Fruit fly (Drosophila melanogaster) whole organism, embryonic: ENCODE data around the gene CG34290.

Source experiments
- ATbp ChIP-seq: fragments of 200-800 bp; sonication (Bioruptor generic); optimal IDR thresholded peaks from 2 replicates; lab custom pipeline; 2017; ENCODE audit warnings: missing biosample characterization, mild to moderate bottlenecking, missing genetic modification characterization, missing genetic modification reagents
- CG10267 ChIP-seq: fragments of 200-800 bp; sonication (Bioruptor generic); optimal IDR thresholded peaks from 2 replicates; lab custom pipeline; 2018; ENCODE audit warnings: missing biosample characterization, mild to moderate bottlenecking, missing genetic modification characterization, moderate library complexity
- CG10654 ChIP-seq: fragments of 200-800 bp; sonication (Bioruptor generic); optimal IDR thresholded peaks from 2 replicates; lab custom pipeline; 2016; ENCODE audit warnings: missing biosample characterization, missing genetic modification characterization
- CG12299 ChIP-seq: fragments of 200-800 bp; sonication (Bioruptor generic); optimal IDR thresholded peaks from 2 replicates; lab custom pipeline; 2018; ENCODE audit warnings: missing biosample characterization, mild to moderate bottlenecking, missing genetic modification characterization
- CG1233 ChIP-seq: fragments of 200-800 bp; sonication (Bioruptor generic); optimal IDR thresholded peaks from 4 replicates; lab custom pipeline; 2018; ENCODE audit warnings: missing biosample characterization, mild to moderate bottlenecking, missing genetic modification characterization
- CG12769 ChIP-seq: fragments of 200-800 bp; sonication (Bioruptor generic); optimal IDR thresholded peaks from 2 replicates; lab custom pipeline; 2019; ENCODE audit warnings: missing biosample characterization, mild to moderate bottlenecking, missing genetic modification characterization, moderate library complexity
- CG13287 ChIP-seq: fragments of 200-800 bp; sonication (Bioruptor generic); IDR thresholded peaks from 2 replicates; pipeline ENCODE4 v1.3.6; 2022; ENCODE audit warnings: missing biosample characterization, missing genetic modification characterization; ENCODE audit not compliant: partially characterized antibody
- CG14014 ChIP-seq: fragments of 200-800 bp; sonication (Bioruptor generic); IDR thresholded peaks from 2 replicates; pipeline ENCODE4 v1.3.6; 2022; ENCODE audit warnings: missing biosample characterization, missing genetic modification characterization
- CG14050 ChIP-seq: fragments of 200-800 bp; sonication (Bioruptor generic); IDR thresholded peaks from 3 replicates; pipeline ENCODE4 v1.3.6; 2022; ENCODE audit warnings: missing biosample characterization, missing genetic modification characterization
- CG16779 ChIP-seq: fragments of 200-800 bp; sonication (Bioruptor generic); IDR thresholded peaks from 2 replicates; pipeline ENCODE4 v1.3.6; 2022; ENCODE audit warnings: missing biosample characterization, missing genetic modification characterization
- CG18619 ChIP-seq: fragments of 200-800 bp; sonication (Bioruptor generic); optimal IDR thresholded peaks from 3 replicates; lab custom pipeline; 2017; ENCODE audit warnings: missing biosample characterization, mild to moderate bottlenecking, missing genetic modification characterization
- CG32532 ChIP-seq: fragments of 200-800 bp; sonication (Bioruptor generic); IDR thresholded peaks from 2 replicates; pipeline ENCODE4 v1.3.6; 2022; ENCODE audit warnings: missing biosample characterization, missing genetic modification characterization
- CG32767 ChIP-seq: fragments of 200-800 bp; sonication (Bioruptor generic); IDR thresholded peaks from 2 replicates; pipeline ENCODE4 v1.3.6; 2022; ENCODE audit warnings: missing biosample characterization, missing genetic modification characterization
- CG3407 ChIP-seq: fragments of 200-800 bp; sonication (Bioruptor generic); optimal IDR thresholded peaks from 2 replicates; lab custom pipeline; 2018; ENCODE audit warnings: missing biosample characterization, mild to moderate bottlenecking, missing genetic modification characterization
- CG34224 ChIP-seq: fragments of 200-800 bp; sonication (Bioruptor generic); IDR thresholded peaks from 3 replicates; pipeline ENCODE4 v1.3.6; 2022; ENCODE audit warnings: missing biosample characterization, missing genetic modification characterization; ENCODE audit not compliant: partially characterized antibody
- CG4617 ChIP-seq: fragments of 200-800 bp; sonication (Bioruptor generic); optimal IDR thresholded peaks from 3 replicates; lab custom pipeline; 2016; ENCODE audit warnings: missing biosample characterization, missing genetic modification characterization, borderline replicate concordance
- CG6765 ChIP-seq: fragments of 200-800 bp; sonication (Bioruptor generic); optimal IDR thresholded peaks from 3 replicates; lab custom pipeline; 2017; ENCODE audit warnings: missing biosample characterization, mild to moderate bottlenecking, missing genetic modification characterization
- CG8359 ChIP-seq: fragments of 200-800 bp; sonication (Bioruptor generic); optimal IDR thresholded peaks from 2 replicates; lab custom pipeline; 2017; ENCODE audit warnings: missing biosample characterization, mild to moderate bottlenecking, missing genetic modification characterization, borderline replicate concordance
- CG9437 ChIP-seq: fragments of 200-800 bp; sonication (Bioruptor generic); optimal IDR thresholded peaks from 2 replicates; lab custom pipeline; 2018; ENCODE audit warnings: missing biosample characterization, mild to moderate bottlenecking, missing genetic modification characterization
- CTCF ChIP-seq: fragments of 200-800 bp; sonication (Bioruptor generic); optimal IDR thresholded peaks from 2 replicates; lab custom pipeline; 2017; ENCODE audit warnings: missing biosample characterization, mild to moderate bottlenecking, missing genetic modification characterization, moderate library complexity
- Chrac-16 ChIP-seq: fragments of 200-800 bp; sonication (Bioruptor generic); optimal IDR thresholded peaks from 3 replicates; lab custom pipeline; 2016; ENCODE audit warnings: missing biosample characterization, missing genetic modification characterization
- Dip2 ChIP-seq: fragments of 200-800 bp; sonication (Bioruptor generic); IDR thresholded peaks from 2 replicates; pipeline ENCODE4 v1.3.6; 2022; ENCODE audit warnings: missing biosample characterization, missing genetic modification characterization
- Drgx ChIP-seq: fragments of 200-800 bp; sonication (Bioruptor generic); IDR thresholded peaks from 2 replicates; pipeline ENCODE4 v1.3.6; 2022; ENCODE audit warnings: missing biosample characterization, missing genetic modification characterization
- HLH3B ChIP-seq: fragments of 200-800 bp; sonication (Bioruptor generic); IDR thresholded peaks from 2 replicates; pipeline ENCODE4 v1.3.6; 2022; ENCODE audit warnings: missing biosample characterization, missing genetic modification characterization
- HLH54F ChIP-seq: fragments of 200-800 bp; sonication (Bioruptor generic); optimal IDR thresholded peaks from 3 replicates; lab custom pipeline; 2016; ENCODE audit warnings: missing biosample characterization, missing genetic modification characterization
- Nf-YA ChIP-seq: fragments of 200-800 bp; sonication (Bioruptor generic); IDR thresholded peaks from 2 replicates; pipeline ENCODE4 v1.3.6; 2022; ENCODE audit warnings: missing biosample characterization, missing genetic modification characterization
- NfI ChIP-seq: fragments of 200-800 bp; sonication (Bioruptor generic); optimal IDR thresholded peaks from 3 replicates; lab custom pipeline; 2018; ENCODE audit warnings: missing biosample characterization, mild to moderate bottlenecking, missing genetic modification characterization, moderate library complexity
- Scr ChIP-seq: fragments of 200-800 bp; sonication (Bioruptor generic); IDR thresholded peaks from 2 replicates; pipeline ENCODE4 v1.3.6; 2022; ENCODE audit warnings: missing biosample characterization, missing genetic modification characterization; ENCODE audit not compliant: partially characterized antibody
- Sry-β ChIP-seq: fragments of 200-800 bp; sonication (Bioruptor generic); optimal IDR thresholded peaks from 2 replicates; lab custom pipeline; 2018; ENCODE audit warnings: missing biosample characterization, mild to moderate bottlenecking, missing genetic modification characterization, moderate library complexity
- Xrp1 ChIP-seq: fragments of 200-800 bp; sonication (Bioruptor generic); IDR thresholded peaks from 2 replicates; pipeline ENCODE4 v1.3.6; 2022; ENCODE audit warnings: missing biosample characterization, missing genetic modification characterization
- ac ChIP-seq: fragments of 200-800 bp; sonication (Bioruptor generic); optimal IDR thresholded peaks from 3 replicates; lab custom pipeline; 2017; ENCODE audit warnings: missing biosample characterization, mild to moderate bottlenecking, missing genetic modification characterization
- ato ChIP-seq: fragments of 200-800 bp; sonication (Bioruptor generic); IDR thresholded peaks from 2 replicates; pipeline ENCODE4 v1.3.6; 2022; ENCODE audit warnings: missing biosample characterization, missing genetic modification characterization; ENCODE audit not compliant: partially characterized antibody
- bigmax ChIP-seq: fragments of 200-800 bp; sonication (Bioruptor generic); optimal IDR thresholded peaks from 2 replicates; lab custom pipeline; 2018; ENCODE audit warnings: missing biosample characterization, mild to moderate bottlenecking, missing genetic modification characterization
- btn ChIP-seq: fragments of 200-800 bp; sonication (Bioruptor generic); optimal IDR thresholded peaks from 2 replicates; lab custom pipeline; 2016; ENCODE audit warnings: missing biosample characterization, missing genetic modification characterization
- dysf ChIP-seq: fragments of 200-800 bp; sonication (Bioruptor generic); IDR thresholded peaks from 3 replicates; pipeline ENCODE4 v1.3.6; 2022; ENCODE audit warnings: missing biosample characterization, missing genetic modification characterization
- fru ChIP-seq: fragments of >200 bp; optimal IDR thresholded peaks from 2 replicates; lab custom pipeline; 2017
- gcm ChIP-seq: fragments of 200-800 bp; sonication (Bioruptor generic); optimal IDR thresholded peaks from 2 replicates; lab custom pipeline; 2019; ENCODE audit warnings: missing biosample characterization, mild to moderate bottlenecking, missing genetic modification characterization, moderate library complexity
- gt ChIP-seq: fragments of 200-800 bp; sonication (Bioruptor generic); IDR thresholded peaks from 2 replicates; pipeline ENCODE4 v1.3.6; 2022; ENCODE audit warnings: missing biosample characterization, missing genetic modification characterization
- hb ChIP-seq: fragments of 200-800 bp; sonication (Bioruptor generic); IDR thresholded peaks from 3 replicates; pipeline ENCODE4 v1.3.6; 2022; ENCODE audit warnings: missing biosample characterization, missing genetic modification characterization; ENCODE audit not compliant: partially characterized antibody
- hbn ChIP-seq: fragments of 200-800 bp; sonication (Bioruptor generic); IDR thresholded peaks from 2 replicates; pipeline ENCODE4 v1.3.6; 2022; ENCODE audit warnings: missing biosample characterization, missing genetic modification characterization; ENCODE audit not compliant: partially characterized antibody
- inv ChIP-seq: fragments of 200-800 bp; sonication (Bioruptor generic); IDR thresholded peaks from 2 replicates; pipeline ENCODE4 v1.3.6; 2022; ENCODE audit warnings: missing biosample characterization, missing genetic modification characterization; ENCODE audit not compliant: partially characterized antibody
- lola ChIP-seq, 3 experiments: fragments of >200 bp in 2 of 3; fragments of 200-800 bp in 1 of 3; sonication (Bioruptor generic) in 1 of 3; optimal IDR thresholded peaks; 2 replicates each; lab custom pipeline; 2017 to 2019; ENCODE audit warnings: missing biosample characterization in 3 of 3, missing genetic modification characterization in 3 of 3, mild to moderate bottlenecking in 1 of 3, moderate library complexity in 1 of 3
- prd ChIP-seq, 3 experiments: fragments of >200 bp in 2 of 3; fragments of 200-800 bp in 1 of 3; sonication (Bioruptor generic) in 1 of 3; optimal IDR thresholded peaks in 2 of 3; IDR thresholded peaks in 1 of 3; 2 replicates in 2 of 3; 3 replicates in 1 of 3; pipeline versions ENCODE4 v1.3.6 to Lab custom; 2017 to 2022; ENCODE audit warnings: missing biosample characterization in 1 of 3, missing genetic modification characterization in 1 of 3
- slbo ChIP-seq: fragments of 200-800 bp; sonication (Bioruptor generic); IDR thresholded peaks from 2 replicates; pipeline ENCODE4 v1.3.6; 2022; ENCODE audit warnings: missing biosample characterization, missing genetic modification characterization
- sr ChIP-seq: fragments of 200-800 bp; sonication (Bioruptor generic); IDR thresholded peaks from 3 replicates; pipeline ENCODE4 v1.3.6; 2022; ENCODE audit warnings: missing biosample characterization, missing genetic modification characterization
- ssp ChIP-seq: fragments of 200-800 bp; sonication (Bioruptor generic); IDR thresholded peaks from 2 replicates; pipeline ENCODE4 v1.3.6; 2022; ENCODE audit warnings: missing biosample characterization, missing genetic modification characterization
- stwl ChIP-seq: fragments of 200-800 bp; sonication (Bioruptor generic); optimal IDR thresholded peaks from 3 replicates; lab custom pipeline; 2018; ENCODE audit warnings: missing biosample characterization, mild to moderate bottlenecking, missing genetic modification characterization, moderate library complexity
- tgo ChIP-seq: fragments of 200-800 bp; sonication (Bioruptor generic); IDR thresholded peaks from 3 replicates; pipeline ENCODE4 v1.3.6; 2022; ENCODE audit warnings: missing biosample characterization, missing genetic modification characterization
- tna ChIP-seq: fragments of 200-800 bp; sonication (Bioruptor generic); IDR thresholded peaks from 2 replicates; pipeline ENCODE4 v1.3.6; 2022; ENCODE audit warnings: missing biosample characterization, missing genetic modification characterization; ENCODE audit not compliant: partially characterized antibody
- zfh2 ChIP-seq: fragments of 200-800 bp; sonication (Bioruptor generic); optimal IDR thresholded peaks from 2 replicates; lab custom pipeline; 2016; ENCODE audit warnings: missing biosample characterization, missing genetic modification characterization

CG34290 gene

dm6 chr3R:24252494-24252893, 37.1 kb downstream of the CG34290 start, which contains the start of gene beta-PheRS (continued):
- TF ChIP-seq ATbp (no peak), CG9437 (GFP tag; lab: Kevin White, UChicago) (no peak), Scr (GFP tag; lab: Robert Waterston, UW) (peak; percentile 92), prd (optimal IDR thresholded peaks at IDR 0.05; lab: Kevin White, UChicago) (no peak), prd (GFP tag; IDR thresholded peaks at IDR 0.05; lab: Robert Waterston, UW) (peak; percentile 54; the same call in 1 of the 3 replicates), Drgx (peak; percentile 10; the same call in 1 of the 2 replicates), CG32767 (GFP tag; lab: Robert Waterston, UW) (no peak), ac (GFP tag; lab: Kevin White, UChicago) (no peak), CTCF (GFP tag; lab: Kevin White, UChicago) (no peak), CG12769 (tag; lab: Kevin White, UChicago) (no peak), HLH54F (GFP tag; lab: Kevin White, UChicago) (peak; percentile 61), CG8359 (GFP tag; lab: Kevin White, UChicago) (no peak), CG3407 (GFP tag; lab: Kevin White, UChicago) (no peak), CG16779 (GFP tag; lab: Robert Waterston, UW) (no peak), CG13287 (GFP tag; lab: Robert Waterston, UW) (peak; percentile 97), gcm (no peak), tna (GFP tag; lab: Robert Waterston, UW) (peak; percentile 80), gt (GFP tag; lab: Robert Waterston, UW) (no peak), CG1233 (GFP tag; lab: Kevin White, UChicago) (no peak), Nf-YA (GFP tag; lab: Robert Waterston, UW) (peak; percentile 34; the same call in 1 of the 2 replicates), CG12299 (peak; percentile 20), CG4617 (GFP tag; lab: Kevin White, UChicago) (peak; percentile 90), CG6765 (no peak), sr (GFP tag; lab: Robert Waterston, UW) (no peak), stwl (tag; lab: Kevin White, UChicago) (peak; percentile 98), bigmax (no peak), tgo (GFP tag; lab: Robert Waterston, UW) (no peak; the same call in 2 of the 3 replicates), CG14014 (GFP tag; lab: Robert Waterston, UW) (peak; percentile 75), fru (lab: Kevin White, UChicago) (no peak), CG10267 (tag; lab: Kevin White, UChicago) (peak; percentile 84), Xrp1 (GFP tag; lab: Robert Waterston, UW) (0 out of 2 replicates have a peak, but pooled peaks have one; percentile 27), Chrac-16 (GFP tag; lab: Kevin White, UChicago) (peak; percentile 29), NfI (peak; percentile 58), hb (GFP tag; lab: Robert Waterston, UW) (peak; percentile 78), CG14050 (GFP tag; lab: Robert Waterston, UW) (peak; percentile 16; the same call in 1 of the 3 replicates), CG18619 (GFP tag; lab: Kevin White, UChicago) (no peak), CG34224 (GFP tag; lab: Robert Waterston, UW) (peak; percentile 91), HLH3B (GFP tag; lab: Robert Waterston, UW) (peak; percentile 42; the same call in 1 of the 2 replicates), CG32532 (GFP tag; lab: Robert Waterston, UW) (peak; percentile 78), CG10654 (peak; percentile 35), lola (GFP tag; optimal IDR thresholded peaks at IDR 0.05; lab: Kevin White, UChicago) (peak in 1 of 3 experiments; percentile 7), btn (GFP tag; lab: Kevin White, UChicago) (no peak), inv (GFP tag; lab: Robert Waterston, UW) (peak; percentile 92), ssp (GFP tag; lab: Robert Waterston, UW) (peak; percentile 98), zfh2 (peak; percentile 75), Dip2 (GFP tag; lab: Robert Waterston, UW) (no peak), dysf (0 out of 3 replicates have a peak, but pooled peaks have one; percentile 46), Sry-β (peak; percentile 70), hbn (GFP tag; lab: Robert Waterston, UW) (peak; percentile 87), ato (GFP tag; lab: Robert Waterston, UW) (peak; percentile 90), slbo (peak; percentile 83)
